Worm (Caenorhabditis elegans): Measurements from ENCODE around the gene ech-3.

DNA sequence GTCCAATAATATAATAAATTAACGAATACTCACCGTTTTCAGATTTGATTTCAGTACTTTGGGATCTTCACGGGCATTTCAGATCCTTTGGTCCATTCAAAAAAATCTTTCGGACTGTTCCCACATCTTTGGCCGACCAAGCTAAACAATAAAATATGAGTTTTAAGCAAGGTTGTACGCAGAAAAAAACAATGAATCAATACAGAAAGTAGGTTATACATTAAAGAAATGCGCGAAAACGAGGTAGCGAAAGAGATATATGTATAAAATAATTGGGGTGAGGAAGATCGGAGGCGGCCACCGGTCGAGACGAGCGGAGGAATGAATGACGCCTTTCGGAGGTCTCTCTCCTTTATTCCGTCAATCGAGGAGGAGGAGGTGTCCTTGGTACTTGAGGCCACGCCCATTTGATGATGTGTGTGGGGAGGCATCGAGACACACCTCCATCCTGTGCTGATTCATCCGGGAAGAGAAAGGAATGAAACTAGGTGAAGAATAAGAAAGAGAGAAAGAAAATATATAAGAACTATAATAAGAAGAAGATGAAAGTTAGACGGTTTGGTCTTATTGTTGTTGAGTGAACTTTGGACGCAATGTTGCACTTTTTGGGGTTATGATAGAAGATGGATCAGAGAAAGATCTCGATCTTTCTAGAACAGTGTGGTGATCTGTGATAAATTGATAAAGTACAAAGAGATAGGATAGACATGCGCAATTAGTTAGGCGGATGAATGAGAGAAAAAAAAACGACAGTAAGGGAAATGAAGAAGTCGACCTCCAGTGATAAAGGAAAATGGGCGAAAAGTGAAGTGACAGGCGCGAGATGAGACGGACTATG, 18.4 kb downstream of the ech-3 start:
- TF ChIP-seq ama-1 (optimal IDR thresholded peaks at IDR 0.05), result peak; percentile 82
- TF ChIP-seq ets-7 (tag; optimal IDR thresholded peaks at IDR 0.05), result no peak
- TF ChIP-seq flt-1 (GFP tag; IDR thresholded peaks at IDR 0.05), result no peak
- TF ChIP-seq hmbx-1 (tag; optimal IDR thresholded peaks at IDR 0.05), result no peak
- no peak for TF ChIP-seq tbx-11 (GFP tag; IDR thresholded peaks at IDR 0.05)
- TF ChIP-seq pes-1 (GFP tag; IDR thresholded peaks at IDR 0.05), result no peak; the same call in 1 of the 2 replicates
- no peak for TF ChIP-seq hnd-1 (tag; optimal IDR thresholded peaks at IDR 0.05)
